Fruit fly (Drosophila melanogaster): ENCODE data around the gene PIG-B.

DNA sequence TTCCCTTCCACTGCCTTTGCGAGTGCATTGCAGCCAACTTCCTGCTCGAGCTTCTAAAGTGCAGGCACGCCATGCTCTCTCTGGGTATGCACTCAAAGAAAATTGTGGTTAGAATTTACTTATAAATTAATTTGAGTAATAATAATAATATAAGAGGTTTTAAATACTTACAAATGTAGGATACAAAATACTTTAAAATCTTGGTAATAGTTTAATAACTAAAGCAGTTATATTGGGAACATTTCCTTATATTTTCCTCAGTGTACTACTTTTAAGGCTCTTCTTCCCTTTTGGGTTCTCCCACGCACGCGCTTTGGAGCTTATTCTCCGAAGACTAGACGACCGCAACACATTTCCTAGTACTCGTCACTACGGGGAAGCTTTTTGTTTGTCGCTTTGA lies 15.5 kb downstream of the PIG-B start:
- no peak for TF ChIP-seq psq (optimal IDR thresholded peaks at IDR 0.05)
- TF ChIP-seq Myc (optimal IDR thresholded peaks at IDR 0.05), result no peak
- TF ChIP-seq Sin3A (optimal IDR thresholded peaks at IDR 0.05), result no peak
- no peak for TF ChIP-seq h (optimal IDR thresholded peaks at IDR 0.05)
